Fruit fly (Drosophila melanogaster): ENCODE measurements around the gene Fadd.

Fadd gene

dm6 chr3R:22049134-22049796 is 15.0 kb downstream of the Fadd start (continued):
- TF ChIP-seq chn (GFP tag; optimal IDR thresholded peaks at IDR 0.05) (peak; percentile 77), Dip3 (GFP tag; optimal IDR thresholded peaks at IDR 0.05) (peak; percentile 42), bab2 (GFP tag; optimal IDR thresholded peaks at IDR 0.05) (peak; percentile 72), Atf3 (GFP tag; optimal IDR thresholded peaks at IDR 0.05) (peak; percentile 60), btn (GFP tag; optimal IDR thresholded peaks at IDR 0.05) (peak; percentile 30), kay (GFP tag; optimal IDR thresholded peaks at IDR 0.05) (peak; percentile 80), Myb (GFP tag; optimal IDR thresholded peaks at IDR 0.05) (peak; percentile 62), CG11085 (GFP tag; IDR thresholded peaks at IDR 0.05) (no peak), BEAF-32 (GFP tag; optimal IDR thresholded peaks at IDR 0.05) (no peak), eve (GFP tag; optimal IDR thresholded peaks at IDR 0.05) (peak in 1 of 2 experiments; percentile 72), Sox100B (GFP tag; optimal IDR thresholded peaks at IDR 0.05) (peak; percentile 61), HHEX (GFP tag; optimal IDR thresholded peaks at IDR 0.05) (peak; percentile 84), Hr51 (GFP tag; optimal IDR thresholded peaks at IDR 0.05) (peak; percentile 35 to 83), CG17568 (GFP tag; optimal IDR thresholded peaks at IDR 0.05) (peak; percentile 62), CG12744 (GFP tag; optimal IDR thresholded peaks at IDR 0.05) (peak; percentile 29), CG30020 (tag; optimal IDR thresholded peaks at IDR 0.05) (peak; percentile 22), CG3838 (GFP tag; optimal IDR thresholded peaks at IDR 0.05) (peak; percentile 47), H15 (GFP tag; IDR thresholded peaks at IDR 0.05) (peak; percentile 76), ftz-f1 (GFP tag; optimal IDR thresholded peaks at IDR 0.05) (peak; percentile 10), slbo (GFP tag; IDR thresholded peaks at IDR 0.05) (peak; percentile 84), hbn (GFP tag; IDR thresholded peaks at IDR 0.05; ENCODE audit: partially characterized antibody) (no peak), Sry-δ (GFP tag; optimal IDR thresholded peaks at IDR 0.05) (peak; percentile 32), CG4730 (GFP tag; IDR thresholded peaks at IDR 0.05) (peak; percentile 77), tgo (GFP tag; IDR thresholded peaks at IDR 0.05) (peak; percentile 85), CG15479 (GFP tag; optimal IDR thresholded peaks at IDR 0.05) (no peak), CG8944 (GFP tag; optimal IDR thresholded peaks at IDR 0.05) (peak; percentile 65), Neu2 (GFP tag; optimal IDR thresholded peaks at IDR 0.05; ENCODE audit: borderline replicate concordance) (no peak), CG6175 (GFP tag; IDR thresholded peaks at IDR 0.05) (peak; percentile 57; the same call in 1 of the 3 replicates), fd3F (GFP tag; optimal IDR thresholded peaks at IDR 0.05) (peak; percentile 78), CG17802 (tag; optimal IDR thresholded peaks at IDR 0.05) (peak; percentile 51), otp (GFP tag; IDR thresholded peaks at IDR 0.05) (peak; percentile 79), row (GFP tag; IDR thresholded peaks at IDR 0.05) (peak; percentile 91), CG3407 (GFP tag; optimal IDR thresholded peaks at IDR 0.05) (peak; percentile 76), CG34376 (GFP tag; optimal IDR thresholded peaks at IDR 0.05) (no peak), hb (GFP tag; IDR thresholded peaks at IDR 0.05; ENCODE audit: partially characterized antibody) (no peak), cad (GFP tag; optimal IDR thresholded peaks at IDR 0.05) (no peak), CG13287 (GFP tag; IDR thresholded peaks at IDR 0.05; ENCODE audit: partially characterized antibody) (no peak), CG6683 (GFP tag; optimal IDR thresholded peaks at IDR 0.05) (peak; percentile 60), sug (tag; optimal IDR thresholded peaks at IDR 0.05) (peak; percentile 63), caup (GFP tag; optimal IDR thresholded peaks at IDR 0.05; ENCODE audit: severe bottlenecking) (peak; percentile 79), CG8924 (tag; optimal IDR thresholded peaks at IDR 0.05) (peak; percentile 82), CG9727 (GFP tag; optimal IDR thresholded peaks at IDR 0.05) (peak; percentile 80), CG1603 (tag; optimal IDR thresholded peaks at IDR 0.05) (peak; percentile 87), exex (tag; optimal IDR thresholded peaks at IDR 0.05) (peak; percentile 38), CG17361 (GFP tag; IDR thresholded peaks at IDR 0.05) (peak; percentile 80), CG4360 (GFP tag; IDR thresholded peaks at IDR 0.05) (no peak), CG32767 (GFP tag; IDR thresholded peaks at IDR 0.05) (peak; percentile 73), Gug (GFP tag; IDR thresholded peaks at IDR 0.05) (peak; percentile 70), Hsf (GFP tag; optimal IDR thresholded peaks at IDR 0.05) (peak; percentile 71), vvl (GFP tag; IDR thresholded peaks at IDR 0.05) (peak; percentile 89)

Measured in whole organism, embryonic.